Worm (Caenorhabditis elegans) whole organism, L4 larva: ENCODE measurements around the gene clec-5.

ENCODE experiments used
- R02D3.7 ChIP-seq: fragments of 150-350 bp; sonication (generic microtip); optimal IDR thresholded peaks from 3 replicates; lab custom pipeline; 2014; ENCODE audit warnings: missing biosample characterization, missing genetic modification characterization
- Y48G9A.11 ChIP-seq: fragments of 200-800 bp; sonication (Bioruptor generic); IDR thresholded peaks from 2 replicates; pipeline ENCODE4 v1.3.6; 2022; ENCODE audit warnings: missing genetic modification reagents, missing genetic modification characterization, missing compliant biosample characterization
- Y5F2A.4 ChIP-seq: fragments of 200-800 bp; sonication (Bioruptor generic); optimal IDR thresholded peaks from 2 replicates; lab custom pipeline; 2018; ENCODE audit warnings: mild to moderate bottlenecking, missing genetic modification characterization, missing compliant biosample characterization
- aha-1 ChIP-seq: fragments of 150-350 bp; peaks from one replicate; lab custom pipeline; 2014; ENCODE audit warnings: missing biosample characterization, missing genetic modification characterization
- attf-4 ChIP-seq: sonication (generic microtip); optimal IDR thresholded peaks from 3 replicates; lab custom pipeline; 2017; ENCODE audit warnings: missing biosample characterization, missing genetic modification characterization
- ceh-20 ChIP-seq: fragments of 200-800 bp; sonication (Bioruptor generic); IDR thresholded peaks from 2 replicates; pipeline ENCODE4 v1.3.6; 2022; ENCODE audit warnings: missing genetic modification reagents, missing genetic modification characterization, missing compliant biosample characterization
- ceh-28 ChIP-seq: fragments of 150-350 bp; optimal IDR thresholded peaks from 2 replicates; lab custom pipeline; 2014; ENCODE audit warnings: missing biosample characterization, missing genetic modification reagents, missing genetic modification characterization
- ceh-82 ChIP-seq: sonication (generic microtip); optimal IDR thresholded peaks from 2 replicates; lab custom pipeline; 2017; ENCODE audit warnings: missing biosample characterization, missing genetic modification characterization
- ctbp-1 ChIP-seq: fragments of 200-800 bp; sonication (Bioruptor generic); IDR thresholded peaks from 2 replicates; pipeline ENCODE4 v1.3.6; 2022; ENCODE audit warnings: missing genetic modification reagents, missing genetic modification characterization, missing compliant biosample characterization
- daf-12 ChIP-seq: fragments of 150-350 bp; optimal IDR thresholded peaks from 2 replicates; lab custom pipeline; 2014; ENCODE audit warnings: missing biosample characterization, missing genetic modification reagents, missing genetic modification characterization
- daf-16 ChIP-seq, 3 experiments: sonication (generic microtip); optimal IDR thresholded peaks; 2 replicates each; lab custom pipeline; 2016 to 2017; ENCODE audit warnings: missing genetic modification characterization in 3 of 3, missing genetic modification reagents in 3 of 3, mild to moderate bottlenecking in 2 of 3, missing compliant biosample characterization in 2 of 3, missing biosample characterization in 1 of 3, moderate library complexity in 1 of 3
- daf-8 ChIP-seq: fragments of 200-800 bp; sonication (Bioruptor generic); IDR thresholded peaks from 2 replicates; pipeline ENCODE4 v1.3.6; 2022; ENCODE audit warnings: missing genetic modification characterization, missing compliant biosample characterization
- dmd-6 ChIP-seq: fragments of 200-800 bp; sonication (Bioruptor generic); IDR thresholded peaks from 2 replicates; pipeline ENCODE4 v1.3.6; 2022; ENCODE audit warnings: missing genetic modification reagents, missing genetic modification characterization, missing compliant biosample characterization
- dpl-1 ChIP-seq: fragments of 150-350 bp; optimal IDR thresholded peaks from 2 replicates; lab custom pipeline; 2014; ENCODE audit warnings: missing biosample characterization, missing genetic modification reagents, missing genetic modification characterization
- egl-27 ChIP-seq: sonication (generic microtip); optimal IDR thresholded peaks from 3 replicates; lab custom pipeline; 2017; ENCODE audit warnings: missing biosample characterization, missing genetic modification reagents, missing genetic modification characterization
- gei-8 ChIP-seq: fragments of 200-800 bp; sonication (Bioruptor generic); optimal IDR thresholded peaks from 2 replicates; lab custom pipeline; 2018; ENCODE audit warnings: mild to moderate bottlenecking, missing genetic modification characterization, missing compliant biosample characterization
- hlh-11 ChIP-seq: fragments of 200-800 bp; sonication (Bioruptor generic); optimal IDR thresholded peaks from 2 replicates; lab custom pipeline; 2018; ENCODE audit warnings: mild to moderate bottlenecking, missing genetic modification characterization, missing compliant biosample characterization
- hlh-30 ChIP-seq: sonication (generic microtip); optimal IDR thresholded peaks from 2 replicates; lab custom pipeline; 2017; ENCODE audit warnings: antibody characterized with exemption, mild to moderate bottlenecking, missing genetic modification characterization, missing compliant biosample characterization; ENCODE audit not compliant: insufficient read depth
- lim-7 ChIP-seq: fragments of 200-800 bp; sonication (Bioruptor generic); IDR thresholded peaks from 2 replicates; pipeline ENCODE4 v1.3.6; 2022; ENCODE audit warnings: missing genetic modification characterization, missing compliant biosample characterization
- lin-13 ChIP-seq: fragments of 150-350 bp; optimal IDR thresholded peaks from 2 replicates; lab custom pipeline; 2014; ENCODE audit warnings: missing biosample characterization, missing genetic modification reagents, missing genetic modification characterization
- lin-38 ChIP-seq: fragments of 200-800 bp; sonication (Bioruptor generic); IDR thresholded peaks from 2 replicates; pipeline ENCODE4 v1.3.6; 2022; ENCODE audit warnings: missing genetic modification reagents, missing genetic modification characterization, missing compliant biosample characterization
- lsy-2 ChIP-seq, 2 experiments: fragments of 150-350 bp in 1 of 2; sonication (generic microtip) in 1 of 2; optimal IDR thresholded peaks; 2 replicates each; lab custom pipeline; 2014 to 2017; ENCODE audit warnings: missing biosample characterization in 2 of 2, missing genetic modification characterization in 2 of 2
- madf-5 ChIP-seq, 2 experiments: fragments of 200-800 bp; sonication (Bioruptor generic); IDR thresholded peaks; 2 replicates each; pipeline ENCODE4 v1.3.6; 2022; ENCODE audit warnings: missing compliant biosample characterization in 2 of 2, missing genetic modification characterization in 2 of 2
- madf-9 ChIP-seq: fragments of 200-800 bp; sonication (Bioruptor generic); conservative IDR thresholded peaks from 2 replicates; pipeline ENCODE4 v1.3.6; 2022; ENCODE audit warnings: missing genetic modification reagents, missing genetic modification characterization, missing compliant biosample characterization
- mdl-1 ChIP-seq, 2 experiments: fragments of 150-350 bp in 1 of 2; sonication (generic microtip) in 1 of 2; optimal IDR thresholded peaks; 2 replicates each; lab custom pipeline; 2014 to 2017; ENCODE audit warnings: missing biosample characterization in 2 of 2, missing genetic modification characterization in 2 of 2
- mep-1 ChIP-seq: fragments of 150-350 bp; sonication (generic microtip); optimal IDR thresholded peaks from 3 replicates; lab custom pipeline; 2014; ENCODE audit warnings: missing biosample characterization, missing genetic modification characterization
- mes-2 ChIP-seq: sonication (generic microtip); optimal IDR thresholded peaks from 2 replicates; lab custom pipeline; 2016; ENCODE audit warnings: missing genotype, mild to moderate bottlenecking, missing genetic modification characterization, missing compliant biosample characterization; ENCODE audit not compliant: poor library complexity, severe bottlenecking
- mxl-2 ChIP-seq: fragments of 200-800 bp; sonication (Bioruptor generic); conservative IDR thresholded peaks from 2 replicates; pipeline ENCODE4 v1.3.6; 2022; ENCODE audit warnings: missing genetic modification reagents, missing genetic modification characterization, missing compliant biosample characterization
- nhr-10 ChIP-seq: fragments of 150-350 bp; optimal IDR thresholded peaks from 2 replicates; lab custom pipeline; 2014; ENCODE audit warnings: missing biosample characterization, missing genetic modification characterization
- nhr-76 ChIP-seq: fragments of 150-350 bp; optimal IDR thresholded peaks from 2 replicates; lab custom pipeline; 2014; ENCODE audit warnings: missing biosample characterization, missing genetic modification characterization
- pqm-1 ChIP-seq: sonication (generic microtip); optimal IDR thresholded peaks from 2 replicates; lab custom pipeline; 2017; ENCODE audit warnings: missing biosample characterization, missing genetic modification characterization
- rbr-2 ChIP-seq: sonication (generic microtip); optimal IDR thresholded peaks from 2 replicates; lab custom pipeline; 2016; ENCODE audit warnings: missing genotype, missing genetic modification characterization, missing compliant biosample characterization
- sdz-12 ChIP-seq: fragments of 200-800 bp; sonication (Bioruptor generic); optimal IDR thresholded peaks from 2 replicates; lab custom pipeline; 2018; ENCODE audit warnings: mild to moderate bottlenecking, missing genetic modification characterization, missing compliant biosample characterization
- unc-62 ChIP-seq, 3 experiments: fragments of 150-350 bp in 1 of 3; sonication (generic microtip); optimal IDR thresholded peaks in 2 of 3; peaks in 1 of 3; 1 replicate in 1 of 3; 2 replicates in 2 of 3; lab custom pipeline; 2014 to 2017; ENCODE audit warnings: missing biosample characterization in 3 of 3, missing genetic modification characterization in 3 of 3, missing genetic modification reagents in 3 of 3, missing genotype in 1 of 3
- zfp-2 ChIP-seq: sonication (generic microtip); optimal IDR thresholded peaks from 2 replicates; lab custom pipeline; 2016; ENCODE audit warnings: mild to moderate bottlenecking, missing genetic modification characterization, missing compliant biosample characterization

The clec-5 gene

DNA sequence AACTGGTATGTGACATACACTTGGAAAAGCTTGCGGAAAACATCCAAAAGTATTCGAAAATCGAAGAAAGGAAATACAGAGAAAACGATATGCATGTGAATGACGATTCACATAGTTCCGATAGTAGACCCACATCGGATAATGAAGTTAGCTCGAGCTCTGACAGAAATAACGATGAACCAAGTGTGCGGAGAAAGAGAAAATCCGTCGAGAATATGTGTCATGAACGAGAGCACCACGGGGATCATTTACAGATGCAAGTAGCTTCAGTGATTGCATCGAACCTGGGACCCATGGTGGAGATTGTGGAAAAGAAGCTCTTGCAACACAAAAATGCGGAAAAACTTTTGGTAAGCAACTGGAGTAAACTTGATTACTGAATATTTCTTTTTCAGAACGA is 26.4 kb downstream of the clec-5 start:
- TF ChIP-seq egl-27 (tag; lab: Kevin White, UChicago) (no peak), unc-62 (GFP tag; optimal IDR thresholded peaks at IDR 0.05 in 1 of 2; lab: Kevin White, UChicago) (peak in 1 of 2 experiments; percentile 98), unc-62 (tag; optimal IDR thresholded peaks at IDR 0.05; lab: Kevin White, UChicago) (no peak)

DNA sequence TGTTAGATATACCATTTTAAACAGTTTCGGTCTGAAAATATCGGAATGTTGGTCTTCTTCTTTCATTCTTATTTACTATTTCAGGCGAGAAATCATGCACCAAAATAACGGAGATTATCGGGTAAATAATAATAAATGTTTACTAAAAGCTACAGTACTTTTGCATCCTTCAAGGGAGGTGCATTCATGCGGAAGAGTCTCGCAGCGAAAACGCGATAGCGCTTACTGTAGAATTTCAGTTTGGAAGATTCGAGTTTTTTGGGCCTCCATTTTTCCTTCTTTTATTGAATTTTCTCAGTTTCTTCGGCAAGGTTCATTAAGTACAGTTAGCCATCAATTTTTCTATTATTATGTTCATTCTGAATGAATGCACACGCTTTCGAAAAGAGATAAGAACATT is 27.3 kb downstream of the clec-5 start, which contains the start of gene C35D10.7:
C35D10.7 (plus strand) TSS at position 85 of the 400 bp plus-strand sequence.
- TF ChIP-seq ctbp-1 (GFP tag; lab: Robert Waterston, UW) (no peak), lin-38 (GFP tag; lab: Robert Waterston, UW) (peak; percentile 35; the same call in 1 of the 2 replicates)

DNA sequence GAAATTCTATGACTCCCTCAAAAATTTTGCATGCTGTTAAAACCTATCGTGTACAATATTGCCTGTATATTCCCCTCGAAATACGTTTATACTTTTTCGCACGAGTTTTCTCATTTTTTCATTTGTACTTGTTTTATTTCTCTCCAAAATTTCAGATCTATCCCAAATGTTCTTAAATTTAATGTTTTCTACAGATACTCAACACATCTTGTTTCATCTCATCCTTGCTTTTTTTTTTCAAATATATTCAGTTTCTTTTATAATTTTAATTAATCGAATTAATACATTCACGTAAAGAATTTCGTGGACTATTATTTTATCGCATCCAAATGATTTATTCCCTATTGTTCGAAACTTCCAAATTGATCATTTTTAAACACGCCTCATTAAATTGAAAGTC is 28.5 kb downstream of the clec-5 start, which contains the start of gene C35D10.8:
C35D10.8 (plus strand) TSS at position 301 of the 400 bp plus-strand sequence.
- TF ChIP-seq mxl-2 (GFP tag; lab: Robert Waterston, UW) (no peak), ctbp-1 (GFP tag; lab: Robert Waterston, UW) (no peak), daf-16 (GFP tag; optimal IDR thresholded peaks at IDR 0.05; lab: Kevin White, UChicago) (no peak), daf-16 (tag; optimal IDR thresholded peaks at IDR 0.05; lab: Kevin White, UChicago) (no peak), ceh-82 (no peak)

DNA sequence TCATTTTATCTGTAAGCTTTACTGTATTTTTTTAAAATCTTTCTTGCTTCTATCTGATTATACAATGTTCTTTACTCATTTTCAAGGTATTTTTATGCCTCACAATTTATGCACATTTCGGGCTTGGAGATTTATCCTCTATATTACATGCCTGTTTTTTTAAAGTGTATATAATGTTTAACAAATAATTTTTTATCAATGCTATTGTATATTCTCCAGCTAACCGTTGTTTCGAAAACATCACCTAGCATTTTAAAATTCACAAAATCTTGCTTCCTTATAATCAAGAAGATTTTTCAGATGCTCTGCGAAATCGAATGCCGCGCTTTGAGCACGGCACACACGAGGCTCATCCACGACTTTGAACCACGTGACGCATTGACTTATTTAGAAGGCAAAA is 31.4 kb downstream of the clec-5 start, which contains the start of gene ced-4:
ced-4 (plus strand) TSS at position 301 of the 400 bp plus-strand sequence.
- TF ChIP-seq aha-1 (peak; percentile 75), attf-4 (no peak), mep-1 (tag; lab: Kevin White, UChicago) (no peak), daf-12 (no peak), pqm-1 (tag; lab: Kevin White, UChicago) (no peak), rbr-2 (tag; lab: Kevin White, UChicago) (no peak)

DNA sequence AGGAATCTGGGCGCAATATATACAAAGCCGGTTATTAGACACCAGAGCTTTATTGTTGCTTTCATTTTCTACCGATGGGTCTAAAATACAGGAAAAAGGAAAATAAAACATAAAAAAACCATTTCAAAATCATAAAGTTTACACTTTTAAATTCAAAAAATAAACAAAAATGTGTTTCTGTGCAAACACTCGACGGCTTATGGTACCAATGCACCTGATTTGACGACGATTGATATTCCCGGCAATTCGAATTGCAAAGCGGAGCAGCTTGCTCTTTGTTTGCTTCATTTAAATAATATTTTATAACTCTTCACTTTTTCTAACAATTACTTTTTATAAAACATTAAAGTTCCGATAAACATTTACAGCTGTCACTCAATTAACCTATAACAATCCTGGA is 33.3 kb downstream of the clec-5 start, which contains the start of gene F26A1.1:
F26A1.1 (plus strand) TSS at position 369 of the 400 bp plus-strand sequence.
- TF ChIP-seq mes-2 (peak; percentile 50), dpl-1 (GFP tag; lab: Kevin White, UChicago) (peak; percentile 70), nhr-76 (tag; lab: Kevin White, UChicago) (no peak), daf-16 (GFP tag; optimal IDR thresholded peaks at IDR 0.05; lab: Kevin White, UChicago) (no peak), daf-16 (tag; optimal IDR thresholded peaks at IDR 0.05; lab: Kevin White, UChicago) (peak; percentile 6), lsy-2 (tag; optimal IDR thresholded peaks at IDR 0.05; lab: Kevin White, UChicago) (peak in 1 of 2 experiments; percentile 63), aha-1 (no peak), Y5F2A.4 (no peak)

DNA sequence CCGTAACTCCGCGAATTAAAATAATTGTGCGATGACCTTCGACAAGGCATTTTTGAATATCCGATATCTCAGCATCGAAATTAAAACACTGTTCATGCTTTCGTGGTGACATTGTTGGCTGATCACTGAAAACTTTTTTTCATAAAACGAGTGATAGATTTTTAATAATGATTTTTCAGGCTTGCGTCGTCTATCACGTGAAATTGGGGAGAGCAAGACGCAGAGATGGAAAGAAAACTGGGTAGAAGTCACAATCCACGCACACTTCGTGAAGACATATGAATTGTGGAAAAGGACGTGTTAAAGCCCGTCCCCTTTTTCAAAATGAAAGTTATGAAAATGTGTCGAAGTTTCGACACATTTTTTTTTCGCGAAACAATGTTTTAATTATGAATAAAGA is 33.7 kb downstream of the clec-5 start, which contains the start of gene nonu-1:
nonu-1 (minus strand) TSS at position 169 of the 400 bp plus-strand sequence.
- TF ChIP-seq zfp-2, result no peak
- no peak for TF ChIP-seq Y48G9A.11 (GFP tag; lab: Robert Waterston, UW)
- peak; percentile 86 for TF ChIP-seq hlh-30
- TF ChIP-seq ceh-28 (tag; lab: Kevin White, UChicago), result no peak
- no peak for TF ChIP-seq daf-16 (GFP tag; optimal IDR thresholded peaks at IDR 0.05; lab: Kevin White, UChicago)
- no peak for TF ChIP-seq daf-16 (tag; optimal IDR thresholded peaks at IDR 0.05; lab: Kevin White, UChicago)
- no peak for TF ChIP-seq hlh-11
- TF ChIP-seq ceh-82, result no peak
- no peak for TF ChIP-seq ceh-20
- no peak for TF ChIP-seq madf-5 (GFP tag; IDR thresholded peaks at IDR 0.05; lab: Robert Waterston, UW)
- TF ChIP-seq lim-7 (GFP tag; lab: Robert Waterston, UW), result no peak
- no peak for TF ChIP-seq sdz-12 (GFP tag; lab: Kevin White, UChicago)
- peak; percentile 11; the same call in 1 of the 2 replicates for TF ChIP-seq dmd-6
- TF ChIP-seq aha-1, result peak; percentile 64
- TF ChIP-seq madf-9 (GFP tag; lab: Robert Waterston, UW), result no peak
- TF ChIP-seq daf-8 (GFP tag; lab: Robert Waterston, UW), result no peak
- no peak for TF ChIP-seq R02D3.7 (tag; lab: Kevin White, UChicago)
- no peak for TF ChIP-seq nhr-10 (tag; lab: Kevin White, UChicago)
- no peak for TF ChIP-seq mdl-1 (tag; optimal IDR thresholded peaks at IDR 0.05; lab: Kevin White, UChicago)
- TF ChIP-seq rbr-2 (tag; lab: Kevin White, UChicago), result no peak
- TF ChIP-seq gei-8 (GFP tag; lab: Kevin White, UChicago), result no peak
- TF ChIP-seq lin-13 (GFP tag; lab: Kevin White, UChicago), result no peak
